Fruit fly (Drosophila melanogaster): Measurements from ENCODE around the gene CG31098.

CG31098 gene

dm6 chr3R:25312583-25312982 lies 19.8 kb upstream of the CG31098 start:
- TF ChIP-seq Myc (optimal IDR thresholded peaks at IDR 0.05) (no peak), ttk (optimal IDR thresholded peaks at IDR 0.05) (no peak), h (optimal IDR thresholded peaks at IDR 0.05) (no peak), Sin3A (optimal IDR thresholded peaks at IDR 0.05) (no peak), psq (optimal IDR thresholded peaks at IDR 0.05) (no peak), insv (optimal IDR thresholded peaks at IDR 0.05) (no peak)

- TF ChIP-seq h (optimal IDR thresholded peaks at IDR 0.05) = no peak
- no peak for TF ChIP-seq Myc (optimal IDR thresholded peaks at IDR 0.05)
- no peak for TF ChIP-seq psq (optimal IDR thresholded peaks at IDR 0.05)
- no peak for TF ChIP-seq ttk (optimal IDR thresholded peaks at IDR 0.05)
- no peak for TF ChIP-seq insv (optimal IDR thresholded peaks at IDR 0.05)
- TF ChIP-seq Sin3A (optimal IDR thresholded peaks at IDR 0.05) = no peak
These were observed 18.1 kb upstream of the CG31098 start, which contains the start of gene CG31099 for dm6 chr3R:25310843-25311242. Gene CG31099 (minus strand): TSS chr3R:25310943.

dm6 chr3R:25309175-25309574 lies 16.4 kb upstream of the CG31098 start:
- TF ChIP-seq Myc (optimal IDR thresholded peaks at IDR 0.05) (no peak), insv (optimal IDR thresholded peaks at IDR 0.05) (no peak), psq (optimal IDR thresholded peaks at IDR 0.05) (no peak), h (optimal IDR thresholded peaks at IDR 0.05) (no peak), ttk (optimal IDR thresholded peaks at IDR 0.05) (no peak), Sin3A (optimal IDR thresholded peaks at IDR 0.05) (no peak)

- TF ChIP-seq insv (optimal IDR thresholded peaks at IDR 0.05) = no peak
- TF ChIP-seq Myc (optimal IDR thresholded peaks at IDR 0.05) = no peak
- TF ChIP-seq Sin3A (optimal IDR thresholded peaks at IDR 0.05) = no peak
These were observed 15.5 kb upstream of the CG31098 start, which contains the start of gene CG10550 for dm6 chr3R:25308228-25308627. Gene CG10550 (minus strand): TSS chr3R:25308391.

- TF ChIP-seq Myc (optimal IDR thresholded peaks at IDR 0.05) (no peak), psq (optimal IDR thresholded peaks at IDR 0.05) (no peak), h (optimal IDR thresholded peaks at IDR 0.05) (no peak)
These were observed 13.2 kb upstream of the CG31098 start for dm6 chr3R:25305822-25306544.

dm6 chr3R:25303857-25304440 lies 11.2 kb upstream of the CG31098 start, which contains the start of gene CG31436:
Gene CG31436 (plus strand): TSS chr3R:25304137.
- no peak for TF ChIP-seq Sin3A (optimal IDR thresholded peaks at IDR 0.05)
- no peak for TF ChIP-seq insv (optimal IDR thresholded peaks at IDR 0.05)
- no peak for TF ChIP-seq ttk (optimal IDR thresholded peaks at IDR 0.05)
- TF ChIP-seq h (optimal IDR thresholded peaks at IDR 0.05) = no peak
- no peak for TF ChIP-seq Myc (optimal IDR thresholded peaks at IDR 0.05)
- TF ChIP-seq psq (optimal IDR thresholded peaks at IDR 0.05) = no peak

dm6 chr3R:25302239-25302638 lies 9.5 kb upstream of the CG31098 start, which contains the start of gene CG31370:
Gene CG31370 (plus strand): TSS chr3R:25302464.
- TF ChIP-seq insv (optimal IDR thresholded peaks at IDR 0.05) (no peak), ttk (optimal IDR thresholded peaks at IDR 0.05) (no peak), Sin3A (optimal IDR thresholded peaks at IDR 0.05) (no peak), psq (optimal IDR thresholded peaks at IDR 0.05) (no peak), h (optimal IDR thresholded peaks at IDR 0.05) (no peak), Myc (optimal IDR thresholded peaks at IDR 0.05) (no peak)

- TF ChIP-seq Sin3A (optimal IDR thresholded peaks at IDR 0.05) (no peak), h (optimal IDR thresholded peaks at IDR 0.05) (no peak), psq (optimal IDR thresholded peaks at IDR 0.05) (no peak), ttk (optimal IDR thresholded peaks at IDR 0.05) (no peak), insv (optimal IDR thresholded peaks at IDR 0.05) (no peak), Myc (optimal IDR thresholded peaks at IDR 0.05) (no peak)
These were observed 7.8 kb upstream of the CG31098 start, which contains the start of gene CG13659 for dm6 chr3R:25300575-25300974. Gene CG13659 (plus strand): TSS chr3R:25300891.

dm6 chr3R:25299507-25299964 lies 6.8 kb upstream of the CG31098 start, which contains the start of gene CG31288:
Gene CG31288 (minus strand): TSS chr3R:25299557.
- TF ChIP-seq h (optimal IDR thresholded peaks at IDR 0.05) (no peak), psq (optimal IDR thresholded peaks at IDR 0.05) (no peak), ttk (optimal IDR thresholded peaks at IDR 0.05) (no peak), insv (optimal IDR thresholded peaks at IDR 0.05) (no peak), Sin3A (optimal IDR thresholded peaks at IDR 0.05) (no peak), Myc (optimal IDR thresholded peaks at IDR 0.05) (no peak)

dm6 chr3R:25297678-25298077 lies 4.9 kb upstream of the CG31098 start, which contains the start of gene CG31097:
Gene CG31097 (minus strand): TSS chr3R:25297778.
- no peak for TF ChIP-seq Sin3A (optimal IDR thresholded peaks at IDR 0.05)

- TF ChIP-seq insv (optimal IDR thresholded peaks at IDR 0.05) (no peak), ttk (optimal IDR thresholded peaks at IDR 0.05) (no peak), h (optimal IDR thresholded peaks at IDR 0.05) (no peak), Myc (optimal IDR thresholded peaks at IDR 0.05) (no peak), Sin3A (optimal IDR thresholded peaks at IDR 0.05) (no peak), psq (optimal IDR thresholded peaks at IDR 0.05) (no peak)
These were observed 2.7 kb upstream of the CG31098 start, which contains the start of gene CG31102 for dm6 chr3R:25295320-25296020. Gene CG31102 (minus strand): TSS chr3R:25295594.

- TF ChIP-seq Sin3A (optimal IDR thresholded peaks at IDR 0.05) (no peak), psq (optimal IDR thresholded peaks at IDR 0.05) (no peak), h (optimal IDR thresholded peaks at IDR 0.05) (no peak), Myc (optimal IDR thresholded peaks at IDR 0.05) (no peak), insv (optimal IDR thresholded peaks at IDR 0.05) (no peak), ttk (optimal IDR thresholded peaks at IDR 0.05) (no peak)
These were observed 3.2 kb downstream of the CG31098 start, which contains the start of gene CG11893 for dm6 chr3R:25289589-25289988. Gene CG11893 (plus strand): TSS chr3R:25289889.

All from Kc167 (cell line).